Worm (Caenorhabditis elegans) whole organism, late embryonic: ENCODE measurements around the gene msp-74.
A peak's percentile ranks its signal among the peaks of the same experiment; 100 is the strongest.

Source experiments
- C08G9.2 ChIP-seq: sonication (generic microtip); optimal IDR thresholded peaks from 2 replicates; lab custom pipeline; 2016; ENCODE audit warnings: mild to moderate bottlenecking, missing genetic modification characterization, moderate library complexity, missing compliant biosample characterization
- F13H6.1 ChIP-seq: sonication (generic microtip); optimal IDR thresholded peaks from 2 replicates; lab custom pipeline; 2016; ENCODE audit warnings: missing genetic modification characterization, missing compliant biosample characterization
- K02D7.2 ChIP-seq: sonication (generic microtip); optimal IDR thresholded peaks from 2 replicates; lab custom pipeline; 2017; ENCODE audit warnings: mild to moderate bottlenecking, missing genetic modification characterization, missing compliant biosample characterization
- T23F11.4 ChIP-seq: fragments of 200-800 bp; sonication (Bioruptor generic); optimal IDR thresholded peaks from 2 replicates; lab custom pipeline; 2018; ENCODE audit warnings: mild to moderate bottlenecking, missing genetic modification characterization, missing compliant biosample characterization
- Y22D7AL.16 ChIP-seq: sonication (generic microtip); optimal IDR thresholded peaks from 2 replicates; lab custom pipeline; 2016; ENCODE audit warnings: missing genetic modification characterization, missing compliant biosample characterization
- ahr-1 ChIP-seq: sonication (generic microtip); optimal IDR thresholded peaks from 2 replicates; lab custom pipeline; 2016; ENCODE audit warnings: missing genetic modification characterization, missing compliant biosample characterization
- ceh-14 ChIP-seq: sonication (generic microtip); optimal IDR thresholded peaks from 2 replicates; lab custom pipeline; 2016; ENCODE audit warnings: missing genotype, missing genetic modification characterization, missing compliant biosample characterization
- ceh-18 ChIP-seq: sonication (generic microtip); optimal IDR thresholded peaks from 2 replicates; lab custom pipeline; 2016; ENCODE audit warnings: missing genetic modification characterization, missing compliant biosample characterization
- ceh-19 ChIP-seq: fragments of 200-800 bp; sonication (Bioruptor generic); optimal IDR thresholded peaks from 2 replicates; lab custom pipeline; 2018; ENCODE audit warnings: mild to moderate bottlenecking, missing genetic modification characterization, missing compliant biosample characterization
- ceh-22 ChIP-seq: sonication (generic microtip); optimal IDR thresholded peaks from 2 replicates; lab custom pipeline; 2017; ENCODE audit warnings: missing biosample characterization, missing genetic modification characterization
- ceh-30 ChIP-seq: fragments of 150-350 bp; optimal IDR thresholded peaks from 2 replicates; lab custom pipeline; 2014; ENCODE audit warnings: missing biosample characterization, missing genetic modification characterization
- ceh-31 ChIP-seq: sonication (generic microtip); optimal IDR thresholded peaks from 2 replicates; lab custom pipeline; 2016; ENCODE audit warnings: missing genetic modification characterization, missing compliant biosample characterization
- ceh-34 ChIP-seq: sonication (generic microtip); optimal IDR thresholded peaks from 2 replicates; lab custom pipeline; 2016; ENCODE audit warnings: mild to moderate bottlenecking, missing genetic modification characterization, missing compliant biosample characterization
- ceh-45 ChIP-seq: fragments of 200-800 bp; sonication (Bioruptor generic); IDR thresholded peaks from 2 replicates; pipeline ENCODE4 v1.3.6; 2022; ENCODE audit warnings: missing genetic modification reagents, missing genetic modification characterization, missing compliant biosample characterization
- ceh-48 ChIP-seq: sonication (generic microtip); optimal IDR thresholded peaks from 2 replicates; lab custom pipeline; 2016; ENCODE audit warnings: missing genetic modification characterization, inconsistent platforms, missing compliant biosample characterization
- ceh-6 ChIP-seq: fragments of 200-800 bp; sonication (Bioruptor generic); optimal IDR thresholded peaks from 2 replicates; lab custom pipeline; 2018; ENCODE audit warnings: mild to moderate bottlenecking, missing genetic modification characterization, missing compliant biosample characterization
- ceh-9 ChIP-seq: sonication (generic microtip); optimal IDR thresholded peaks from 2 replicates; lab custom pipeline; 2016; ENCODE audit warnings: mild to moderate bottlenecking, missing genetic modification characterization, inconsistent platforms, missing compliant biosample characterization
- che-1 ChIP-seq: sonication (generic microtip); optimal IDR thresholded peaks from 2 replicates; lab custom pipeline; 2016; ENCODE audit warnings: mild to moderate bottlenecking, missing genetic modification characterization, missing compliant biosample characterization
- elt-2 ChIP-seq: sonication (generic microtip); optimal IDR thresholded peaks from 2 replicates; lab custom pipeline; 2016; ENCODE audit warnings: missing genetic modification reagents, missing genetic modification characterization, missing compliant biosample characterization
- ets-4 ChIP-seq: sonication (generic microtip); optimal IDR thresholded peaks from 2 replicates; lab custom pipeline; 2016; ENCODE audit warnings: missing genetic modification characterization, missing compliant biosample characterization
- fax-1 ChIP-seq: sonication (generic microtip); optimal IDR thresholded peaks from 2 replicates; lab custom pipeline; 2016; ENCODE audit warnings: missing genotype, missing genetic modification characterization, missing compliant biosample characterization
- fkh-10 ChIP-seq: fragments of 150-350 bp; optimal IDR thresholded peaks from 2 replicates; lab custom pipeline; 2014; ENCODE audit warnings: missing biosample characterization, missing genetic modification reagents, missing genetic modification characterization
- fkh-6 ChIP-seq: sonication (generic microtip); optimal IDR thresholded peaks from 2 replicates; lab custom pipeline; 2016; ENCODE audit warnings: missing genetic modification characterization, missing compliant biosample characterization
- gmeb-2 ChIP-seq: sonication (generic microtip); optimal IDR thresholded peaks from 2 replicates; lab custom pipeline; 2016; ENCODE audit warnings: missing genetic modification characterization, inconsistent platforms, missing compliant biosample characterization
- hlh-13 ChIP-seq: fragments of 200-800 bp; sonication (Bioruptor generic); optimal IDR thresholded peaks from 2 replicates; lab custom pipeline; 2018; ENCODE audit warnings: mild to moderate bottlenecking, missing genetic modification characterization, missing compliant biosample characterization
- hlh-15 ChIP-seq: sonication (generic microtip); optimal IDR thresholded peaks from 2 replicates; lab custom pipeline; 2016; ENCODE audit warnings: missing genetic modification characterization, missing compliant biosample characterization
- hlh-30 ChIP-seq: sonication (generic microtip); optimal IDR thresholded peaks from 2 replicates; lab custom pipeline; 2017; ENCODE audit warnings: antibody characterized with exemption, missing genetic modification characterization, missing compliant biosample characterization; ENCODE audit not compliant: insufficient read depth
- hlh-6 ChIP-seq: sonication (generic microtip); optimal IDR thresholded peaks from 2 replicates; lab custom pipeline; 2016; ENCODE audit warnings: missing genotype, missing genetic modification characterization, missing compliant biosample characterization
- hlh-8 ChIP-seq: sonication (generic microtip); optimal IDR thresholded peaks from 2 replicates; lab custom pipeline; 2016; ENCODE audit warnings: missing genotype, missing genetic modification characterization, missing compliant biosample characterization
- lim-6 ChIP-seq: sonication (generic microtip); optimal IDR thresholded peaks from 2 replicates; lab custom pipeline; 2016; ENCODE audit warnings: missing genetic modification characterization, missing compliant biosample characterization
- lin-11 ChIP-seq: fragments of 200-800 bp; sonication (Bioruptor generic); optimal IDR thresholded peaks from 2 replicates; lab custom pipeline; 2018; ENCODE audit warnings: mild to moderate bottlenecking, missing genetic modification characterization, missing compliant biosample characterization
- nfya-1 ChIP-seq: sonication (generic microtip); optimal IDR thresholded peaks from 2 replicates; lab custom pipeline; 2017; ENCODE audit warnings: missing genetic modification characterization, mild to moderate bottlenecking, missing compliant biosample characterization, antibody characterized with exemption, moderate library complexity
- nhr-11 ChIP-seq: fragments of 150-350 bp; optimal IDR thresholded peaks from 2 replicates; lab custom pipeline; 2014; ENCODE audit warnings: missing biosample characterization, missing genetic modification characterization
- npax-4 ChIP-seq: sonication (generic microtip); optimal IDR thresholded peaks from 2 replicates; lab custom pipeline; 2016; ENCODE audit warnings: missing genetic modification characterization, missing compliant biosample characterization
- odd-2 ChIP-seq: sonication (generic microtip); optimal IDR thresholded peaks from 2 replicates; lab custom pipeline; 2017; ENCODE audit warnings: antibody characterized with exemption, mild to moderate bottlenecking, missing genetic modification characterization, missing compliant biosample characterization
- pag-3 ChIP-seq: sonication (generic microtip); optimal IDR thresholded peaks from 2 replicates; lab custom pipeline; 2016; ENCODE audit warnings: missing compliant biosample characterization, missing genetic modification characterization, borderline replicate concordance
- pha-4 ChIP-seq: fragments of 150-350 bp; optimal IDR thresholded peaks from 2 replicates; lab custom pipeline; 2018; ENCODE audit warnings: missing biosample characterization, missing genetic modification reagents, missing genetic modification characterization
- pqm-1 ChIP-seq: sonication (generic microtip); optimal IDR thresholded peaks from 2 replicates; lab custom pipeline; 2016; ENCODE audit warnings: missing genetic modification characterization, missing compliant biosample characterization
- pros-1 ChIP-seq: fragments of 150-350 bp; optimal IDR thresholded peaks from 2 replicates; lab custom pipeline; 2014; ENCODE audit warnings: missing biosample characterization, missing genetic modification reagents, missing genetic modification characterization
- ref-2 ChIP-seq: sonication (generic microtip); optimal IDR thresholded peaks from 2 replicates; lab custom pipeline; 2016; ENCODE audit warnings: missing genetic modification characterization, missing compliant biosample characterization
- rnt-1 ChIP-seq: sonication (generic microtip); optimal IDR thresholded peaks from 2 replicates; lab custom pipeline; 2016; ENCODE audit warnings: missing genetic modification characterization, missing compliant biosample characterization
- sox-4 ChIP-seq: sonication (generic microtip); optimal IDR thresholded peaks from 2 replicates; lab custom pipeline; 2017; ENCODE audit warnings: mild to moderate bottlenecking, missing genetic modification characterization, inconsistent platforms, missing compliant biosample characterization
- syd-9 ChIP-seq: sonication (generic microtip); optimal IDR thresholded peaks from 2 replicates; lab custom pipeline; 2016; ENCODE audit warnings: mild to moderate bottlenecking, missing genetic modification characterization, moderate library complexity, missing compliant biosample characterization
- tbx-2 ChIP-seq: sonication (generic microtip); optimal IDR thresholded peaks from 2 replicates; lab custom pipeline; 2016; ENCODE audit warnings: missing genetic modification characterization, missing compliant biosample characterization
- unc-42 ChIP-seq: sonication (generic microtip); optimal IDR thresholded peaks from 2 replicates; lab custom pipeline; 2016; ENCODE audit warnings: missing genotype, missing genetic modification characterization, missing compliant biosample characterization
- unc-86 ChIP-seq: sonication (generic microtip); optimal IDR thresholded peaks from 2 replicates; lab custom pipeline; 2016; ENCODE audit warnings: missing genetic modification characterization, missing compliant biosample characterization
- zip-5 ChIP-seq: sonication (generic microtip); optimal IDR thresholded peaks from 2 replicates; lab custom pipeline; 2016; ENCODE audit warnings: missing genetic modification characterization, missing compliant biosample characterization

msp-74 gene

DNA sequence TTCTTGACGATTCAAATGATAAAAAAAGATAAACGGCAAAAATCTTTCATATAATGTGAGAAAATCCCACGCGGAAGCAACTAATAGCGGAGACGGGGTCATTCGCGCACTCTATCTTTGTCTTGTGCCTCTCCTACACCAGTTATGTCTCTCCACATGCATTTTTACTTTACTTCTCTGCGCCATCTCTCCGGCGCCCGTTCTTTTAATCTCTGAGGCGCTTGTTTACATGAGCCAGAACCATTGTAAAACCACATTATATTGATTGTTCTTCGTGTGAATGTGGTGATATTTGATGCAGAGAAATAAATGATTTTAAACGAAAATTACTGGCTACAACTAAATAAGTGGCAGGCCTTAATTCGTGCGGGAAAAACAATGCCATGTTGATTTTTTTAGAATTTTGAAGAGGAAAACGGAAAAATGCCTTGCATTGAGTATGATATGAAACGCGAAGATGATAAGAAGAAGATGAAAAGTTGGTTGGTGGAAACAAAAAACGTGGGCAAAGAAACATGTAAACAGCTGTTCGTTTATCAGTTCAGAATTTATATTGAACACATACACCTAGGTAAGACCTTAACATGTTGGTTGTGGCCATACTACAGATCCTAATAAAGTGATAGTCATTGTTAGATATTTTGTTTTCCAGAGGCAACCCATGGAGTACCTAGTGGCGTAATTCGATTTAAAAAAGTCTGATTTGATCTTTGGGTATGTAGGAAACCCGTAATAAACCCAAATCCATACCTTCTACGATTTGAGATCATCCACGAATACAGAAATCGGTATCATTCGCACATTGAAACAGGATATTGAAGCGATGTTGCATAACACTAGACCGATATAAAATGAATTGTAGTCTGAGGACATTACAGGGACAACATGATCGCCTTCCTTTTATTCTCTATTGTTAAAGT, 22.5 kb downstream of the msp-74 start, which contains the start of gene C04G6.2 (continued):
- peak; percentile 56 for TF ChIP-seq ceh-31
- no peak for TF ChIP-seq ahr-1
- TF ChIP-seq ceh-18: no peak
- TF ChIP-seq hlh-6 (tag; lab: Kevin White, UChicago): no peak
- no peak for TF ChIP-seq ets-4 (tag; lab: Kevin White, UChicago)
- TF ChIP-seq ref-2: no peak
- TF ChIP-seq K02D7.2: no peak
- no peak for TF ChIP-seq fkh-6 (tag; lab: Kevin White, UChicago)
- TF ChIP-seq hlh-30 (tag; lab: Kevin White, UChicago): no peak
- TF ChIP-seq lin-11 (tag; lab: Kevin White, UChicago): no peak
- no peak for TF ChIP-seq pag-3 (tag; lab: Kevin White, UChicago)
- TF ChIP-seq syd-9 (tag; lab: Kevin White, UChicago): no peak
- no peak for TF ChIP-seq ceh-34
- no peak for TF ChIP-seq fkh-10
- peak; percentile 63 for TF ChIP-seq tbx-2 (tag; lab: Kevin White, UChicago)
- TF ChIP-seq lim-6: no peak
- no peak for TF ChIP-seq unc-86 (tag; lab: Kevin White, UChicago)
- no peak for TF ChIP-seq fax-1 (tag; lab: Kevin White, UChicago)
- no peak for TF ChIP-seq hlh-15 (tag; lab: Kevin White, UChicago)
- no peak for TF ChIP-seq sox-4 (tag; lab: Kevin White, UChicago)
- TF ChIP-seq gmeb-2 (tag; lab: Kevin White, UChicago): no peak
- peak; percentile 44 for TF ChIP-seq pha-4 (tag; lab: Kevin White, UChicago)
- TF ChIP-seq odd-2: no peak
- no peak for TF ChIP-seq nhr-11 (tag; lab: Kevin White, UChicago)
- peak; percentile 3 for TF ChIP-seq rnt-1 (tag; lab: Kevin White, UChicago)
- no peak for TF ChIP-seq ceh-45 (GFP tag; lab: Robert Waterston, UW)
- no peak for TF ChIP-seq pqm-1
- TF ChIP-seq npax-4: no peak
- TF ChIP-seq C08G9.2 (tag; lab: Kevin White, UChicago): no peak
- no peak for TF ChIP-seq elt-2 (tag; lab: Kevin White, UChicago)
- TF ChIP-seq Y22D7AL.16: no peak
- peak; percentile 35 for TF ChIP-seq ceh-48 (tag; lab: Kevin White, UChicago)
- peak; percentile 36 for TF ChIP-seq unc-42 (tag; lab: Kevin White, UChicago)
- no peak for TF ChIP-seq che-1 (tag; lab: Kevin White, UChicago)
- TF ChIP-seq ceh-22: no peak
- TF ChIP-seq ceh-14 (tag; lab: Kevin White, UChicago): no peak
- TF ChIP-seq nfya-1 (tag; lab: Kevin White, UChicago): peak; percentile 49
- TF ChIP-seq ceh-9 (tag; lab: Kevin White, UChicago): no peak
- peak; percentile 23 for TF ChIP-seq ceh-19
- no peak for TF ChIP-seq hlh-8 (tag; lab: Kevin White, UChicago)
- TF ChIP-seq ceh-6 (GFP tag; lab: Kevin White, UChicago): no peak
- TF ChIP-seq T23F11.4 (GFP tag; lab: Kevin White, UChicago): no peak
- no peak for TF ChIP-seq pros-1 (tag; lab: Kevin White, UChicago)
- TF ChIP-seq F13H6.1 (tag; lab: Kevin White, UChicago): no peak
- TF ChIP-seq zip-5: no peak
- TF ChIP-seq ceh-30 (tag; lab: Kevin White, UChicago): no peak
- TF ChIP-seq hlh-13: no peak
